Fruit fly (Drosophila melanogaster) whole organism, prepupa: ENCODE results near the gene CIAPIN1.

ENCODE experiments used
- CG10631 ChIP-seq: fragments of 200-800 bp; sonication (Bioruptor generic); optimal IDR thresholded peaks from 2 replicates; lab custom pipeline; 2016; ENCODE audit warnings: missing biosample characterization, missing genetic modification characterization
- CG10669 ChIP-seq: fragments of 200-800 bp; sonication (Bioruptor generic); optimal IDR thresholded peaks from 3 replicates; lab custom pipeline; 2018; ENCODE audit warnings: missing biosample characterization, mild to moderate bottlenecking, missing genetic modification characterization, moderate library complexity
- CG11902 ChIP-seq: fragments of 200-800 bp; sonication (Bioruptor generic); optimal IDR thresholded peaks from 3 replicates; lab custom pipeline; 2016; ENCODE audit warnings: missing biosample characterization, missing genetic modification characterization
- CG34406 ChIP-seq: fragments of 200-800 bp; sonication (Bioruptor generic); optimal IDR thresholded peaks from 3 replicates; lab custom pipeline; 2016; ENCODE audit warnings: missing biosample characterization, missing genetic modification characterization
- CG3919 ChIP-seq: fragments of 200-800 bp; sonication (Bioruptor generic); optimal IDR thresholded peaks from 3 replicates; lab custom pipeline; 2016; ENCODE audit warnings: missing biosample characterization, missing genetic modification characterization
- CG6163 ChIP-seq: fragments of 200-800 bp; sonication (Bioruptor generic); IDR thresholded peaks from 3 replicates; pipeline ENCODE4 v1.3.6; 2022; ENCODE audit warnings: missing biosample characterization, missing genetic modification characterization
- CG6808 ChIP-seq: fragments of 200-800 bp; sonication (Bioruptor generic); optimal IDR thresholded peaks from 3 replicates; lab custom pipeline; 2017; ENCODE audit warnings: missing biosample characterization, missing genetic modification characterization, mild to moderate bottlenecking, moderate library complexity, missing genetic modification reagents
- Gug ChIP-seq: fragments of 200-800 bp; sonication (Bioruptor generic); IDR thresholded peaks from 2 replicates; pipeline ENCODE4 v1.3.6; 2022; ENCODE audit warnings: missing biosample characterization, missing genetic modification characterization
- Hr38 ChIP-seq: sonication (Bioruptor generic); optimal IDR thresholded peaks from 2 replicates; lab custom pipeline; 2016; ENCODE audit warnings: missing biosample characterization, missing genetic modification characterization
- OdsH ChIP-seq: fragments of 200-800 bp; sonication (Bioruptor generic); optimal IDR thresholded peaks from 3 replicates; lab custom pipeline; 2016; ENCODE audit warnings: missing biosample characterization, missing genetic modification characterization
- Sox102F ChIP-seq: fragments of 200-800 bp; sonication (Bioruptor generic); optimal IDR thresholded peaks from 2 replicates; lab custom pipeline; 2016; ENCODE audit warnings: missing biosample characterization, mild to moderate bottlenecking, missing genetic modification characterization
- Sox15 ChIP-seq: fragments of 200-800 bp; sonication (Bioruptor generic); optimal IDR thresholded peaks from 3 replicates; lab custom pipeline; 2016; ENCODE audit warnings: missing biosample characterization, missing genetic modification characterization
- cyc ChIP-seq: fragments of 200-800 bp; sonication (Bioruptor generic); optimal IDR thresholded peaks from 3 replicates; lab custom pipeline; 2016; ENCODE audit warnings: missing biosample characterization, missing genetic modification characterization
- fkh ChIP-seq: fragments of 200-800 bp; sonication (Bioruptor generic); optimal IDR thresholded peaks from 3 replicates; lab custom pipeline; 2017; ENCODE audit warnings: missing biosample characterization, mild to moderate bottlenecking, missing genetic modification characterization, moderate library complexity
- lz ChIP-seq: fragments of 200-800 bp; sonication (Bioruptor generic); optimal IDR thresholded peaks from 3 replicates; lab custom pipeline; 2016; ENCODE audit warnings: missing biosample characterization, missing genetic modification characterization

Gene CIAPIN1

DNA sequence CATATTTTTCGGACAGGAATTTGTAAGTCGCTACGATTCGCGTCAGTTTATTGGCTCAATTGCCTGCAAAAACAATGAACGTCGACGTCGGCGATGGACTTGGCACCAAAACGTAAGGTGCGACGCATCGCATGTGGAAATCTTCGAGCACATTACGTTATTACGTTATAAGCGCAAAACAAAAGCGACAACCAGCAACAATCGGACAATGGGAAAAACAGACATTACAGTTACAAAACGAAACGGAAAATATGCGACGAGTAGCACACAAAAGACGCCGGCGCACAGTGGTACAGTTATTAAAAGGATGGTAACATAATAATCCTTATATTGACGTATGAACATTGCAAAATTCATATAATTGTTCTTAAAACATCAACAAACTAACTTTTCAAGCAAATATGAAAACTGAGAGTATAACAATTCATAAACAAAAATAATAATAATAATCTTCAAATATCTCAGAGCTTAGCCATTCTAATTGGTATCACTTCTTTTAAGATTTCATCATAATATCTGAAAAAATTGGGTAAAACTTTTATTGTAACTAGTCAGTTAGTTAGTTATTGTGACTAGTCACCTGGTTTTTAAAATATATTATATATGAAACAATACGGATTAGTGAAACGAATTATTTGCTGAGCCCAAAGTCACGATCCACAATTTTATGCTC lies 43.7 kb downstream of the CIAPIN1 start (continued):
- TF ChIP-seq CG3919: peak; percentile 48
- peak; percentile 70 for TF ChIP-seq CG34406 (GFP tag; lab: Kevin White, UChicago)
- peak; percentile 40 for TF ChIP-seq CG6808 (GFP tag; lab: Kevin White, UChicago)
- peak; percentile 28 for TF ChIP-seq CG10669
- TF ChIP-seq CG10631: peak; percentile 56
- TF ChIP-seq Gug: no peak
- TF ChIP-seq Sox102F (GFP tag; lab: Kevin White, UChicago): no peak
- no peak for TF ChIP-seq fkh
- TF ChIP-seq cyc (GFP tag; lab: Kevin White, UChicago): no peak

DNA sequence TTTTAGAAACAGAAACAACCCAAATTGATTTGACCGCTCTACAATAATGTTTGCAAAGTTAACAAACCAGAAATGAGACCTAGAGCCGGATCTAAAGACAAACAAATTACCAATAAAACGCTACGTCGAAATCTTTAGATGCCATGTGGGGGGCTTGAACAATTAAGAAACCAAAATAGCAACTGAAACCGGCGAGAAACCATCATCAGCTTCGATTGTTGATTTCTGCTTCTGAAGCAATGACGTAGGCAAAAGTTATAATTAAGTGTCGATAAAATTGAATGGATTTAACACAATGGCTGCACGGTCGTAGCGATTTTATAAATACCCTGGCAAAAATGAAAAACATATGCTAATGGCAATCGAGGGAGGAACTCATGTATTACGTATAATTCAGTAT lies 45.8 kb downstream of the CIAPIN1 start:
- TF ChIP-seq Sox15 (GFP tag; lab: Kevin White, UChicago) (no peak), Hr38 (GFP tag; lab: Kevin White, UChicago) (no peak), CG11902 (GFP tag; lab: Kevin White, UChicago) (no peak), CG6163 (GFP tag; lab: Robert Waterston, UW) (no peak), lz (no peak), OdsH (no peak)
